Fruit fly (Drosophila melanogaster): Measurements from ENCODE around the gene CG5171.
A peak's percentile ranks its signal among the peaks of the same experiment; 100 is the strongest.

Gene CG5171

DNA sequence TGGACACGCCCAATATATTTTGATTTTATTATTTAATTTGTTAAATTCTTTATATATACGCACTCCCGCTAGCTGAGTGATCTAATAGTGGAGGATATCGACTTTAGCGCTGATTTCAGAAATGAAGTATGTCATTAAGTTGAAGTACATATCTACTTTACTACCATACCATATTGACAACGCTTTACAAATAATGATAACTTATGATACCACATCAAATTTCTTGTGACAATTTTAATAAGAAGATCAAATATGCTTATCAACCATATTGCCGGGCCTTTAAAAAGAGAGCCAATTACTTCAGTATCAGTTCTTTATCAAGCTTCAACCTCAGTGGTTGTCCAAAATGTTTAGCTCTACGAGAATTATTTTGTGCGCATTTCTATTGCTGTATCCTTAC is 9.5 kb downstream of the CG5171 start, which contains the start of gene CG15818:
Gene CG15818, plus strand, starts transcription at position 301 of the 400 bp plus-strand sequence.
- TF ChIP-seq OdsH (GFP tag; optimal IDR thresholded peaks at IDR 0.05) (no peak), dl (GFP tag; optimal IDR thresholded peaks at IDR 0.05; ENCODE audit: insufficient read depth in 1 of 2, partially characterized antibody in 2 of 2) (no peak), foxo (GFP tag; optimal IDR thresholded peaks at IDR 0.05) (no peak), brk (GFP tag; optimal IDR thresholded peaks at IDR 0.05) (no peak), pan (optimal IDR thresholded peaks at IDR 0.05) (no peak), lola (GFP tag; optimal IDR thresholded peaks at IDR 0.05) (no peak), woc (GFP tag; optimal IDR thresholded peaks at IDR 0.05) (no peak), psq (GFP tag; optimal IDR thresholded peaks at IDR 0.05) (no peak), h (GFP tag; optimal IDR thresholded peaks at IDR 0.05) (no peak), tai (GFP tag; optimal IDR thresholded peaks at IDR 0.05) (no peak), fru (GFP tag; optimal IDR thresholded peaks at IDR 0.05) (no peak), Myc (optimal IDR thresholded peaks at IDR 0.05) (no peak), br (GFP tag; optimal IDR thresholded peaks at IDR 0.05) (no peak), Hr83 (GFP tag; optimal IDR thresholded peaks at IDR 0.05; ENCODE audit: poor library complexity, severe bottlenecking) (no peak), Dfd (GFP tag; optimal IDR thresholded peaks at IDR 0.05) (no peak), Dif (GFP tag; optimal IDR thresholded peaks at IDR 0.05; ENCODE audit: partially characterized antibody) (no peak)

- TF ChIP-seq CG32264 (GFP tag; optimal IDR thresholded peaks at IDR 0.05): no peak
- TF ChIP-seq GATAd (GFP tag; optimal IDR thresholded peaks at IDR 0.05): no peak
- TF ChIP-seq dsf (GFP tag; optimal IDR thresholded peaks at IDR 0.05; ENCODE audit: borderline replicate concordance): no peak
- TF ChIP-seq OdsH (GFP tag; optimal IDR thresholded peaks at IDR 0.05): no peak
- TF ChIP-seq HLH106 (tag; optimal IDR thresholded peaks at IDR 0.05): peak; percentile 54
- TF ChIP-seq Hr78 (GFP tag; optimal IDR thresholded peaks at IDR 0.05): no peak
- TF ChIP-seq Jra (GFP tag; optimal IDR thresholded peaks at IDR 0.05): no peak
- peak; percentile 25 for TF ChIP-seq fru (GFP tag; optimal IDR thresholded peaks at IDR 0.05)
- no peak for TF ChIP-seq sv (GFP tag; optimal IDR thresholded peaks at IDR 0.05)
- no peak for TF ChIP-seq pan (optimal IDR thresholded peaks at IDR 0.05)
- TF ChIP-seq jim (GFP tag; optimal IDR thresholded peaks at IDR 0.05): no peak
- no peak for TF ChIP-seq sage (GFP tag; optimal IDR thresholded peaks at IDR 0.05)
- no peak for TF ChIP-seq Myc (optimal IDR thresholded peaks at IDR 0.05)
- TF ChIP-seq usp (GFP tag; optimal IDR thresholded peaks at IDR 0.05): no peak
- TF ChIP-seq ey (GFP tag; optimal IDR thresholded peaks at IDR 0.05): peak; percentile 51
- no peak for TF ChIP-seq Dfd (GFP tag; optimal IDR thresholded peaks at IDR 0.05)
- no peak for TF ChIP-seq N (GFP tag; optimal IDR thresholded peaks at IDR 0.05)
- no peak for TF ChIP-seq CrebA (GFP tag; optimal IDR thresholded peaks at IDR 0.05; ENCODE audit: borderline replicate concordance)
- no peak for TF ChIP-seq dl (GFP tag; optimal IDR thresholded peaks at IDR 0.05; ENCODE audit: insufficient read depth in 1 of 2, partially characterized antibody in 2 of 2)
- no peak for TF ChIP-seq Rel (GFP tag; optimal IDR thresholded peaks at IDR 0.05)
- TF ChIP-seq Rel (tag; optimal IDR thresholded peaks at IDR 0.05): peak; percentile 15
- TF ChIP-seq Dif (GFP tag; optimal IDR thresholded peaks at IDR 0.05; ENCODE audit: partially characterized antibody): no peak
- no peak for TF ChIP-seq lola (GFP tag; optimal IDR thresholded peaks at IDR 0.05)
- TF ChIP-seq Hr83 (GFP tag; optimal IDR thresholded peaks at IDR 0.05; ENCODE audit: poor library complexity, severe bottlenecking): peak; percentile 80
- peak; percentile 41 for TF ChIP-seq h (GFP tag; optimal IDR thresholded peaks at IDR 0.05)
- TF ChIP-seq psq (GFP tag; optimal IDR thresholded peaks at IDR 0.05): no peak
- peak; percentile 40 for TF ChIP-seq Hnf4 (GFP tag; optimal IDR thresholded peaks at IDR 0.05)
- TF ChIP-seq tai (GFP tag; optimal IDR thresholded peaks at IDR 0.05): peak; percentile 70
- peak; percentile 79 for TF ChIP-seq woc (GFP tag; optimal IDR thresholded peaks at IDR 0.05)
- no peak for TF ChIP-seq Vsx2 (GFP tag; optimal IDR thresholded peaks at IDR 0.05; ENCODE audit: partially characterized antibody)
- peak; percentile 50 for TF ChIP-seq Sp1 (GFP tag; optimal IDR thresholded peaks at IDR 0.05)
- TF ChIP-seq brk (GFP tag; optimal IDR thresholded peaks at IDR 0.05): peak; percentile 49
- no peak for TF ChIP-seq Mio (GFP tag; optimal IDR thresholded peaks at IDR 0.05)
- TF ChIP-seq CG9705 (GFP tag; optimal IDR thresholded peaks at IDR 0.05): no peak
- peak; percentile 19 for TF ChIP-seq br (GFP tag; optimal IDR thresholded peaks at IDR 0.05)
- TF ChIP-seq rgr (GFP tag; optimal IDR thresholded peaks at IDR 0.05): peak; percentile 57
- peak in 1 of 2 experiments; percentile 44 for TF ChIP-seq foxo (GFP tag; optimal IDR thresholded peaks at IDR 0.05)
- no peak for TF ChIP-seq Abd-B (GFP tag; optimal IDR thresholded peaks at IDR 0.05)
- peak; percentile 25 for TF ChIP-seq dmrt93B (GFP tag; optimal IDR thresholded peaks at IDR 0.05)
Observed at dm6 chr2L:7411947-7412621, 10.9 kb downstream of the CG5171 start, which contains the start of gene chm. chm (plus strand) TSS chr2L:7412417.
